Worm (Caenorhabditis elegans) whole organism, early embryonic: ENCODE measurements around the gene T25B2.2.

Experiments
- B0310.2 ChIP-seq: sonication (generic microtip); optimal IDR thresholded peaks from 2 replicates; lab custom pipeline; 2016; ENCODE audit warnings: mild to moderate bottlenecking, missing genetic modification characterization, missing compliant biosample characterization
- F13C5.2 ChIP-seq: sonication (generic microtip); optimal IDR thresholded peaks from 2 replicates; lab custom pipeline; 2017; ENCODE audit warnings: mild to moderate bottlenecking, missing genetic modification characterization, inconsistent platforms, missing compliant biosample characterization
- aly-1 ChIP-seq: sonication (generic microtip); optimal IDR thresholded peaks from 2 replicates; lab custom pipeline; 2016; ENCODE audit warnings: missing genetic modification characterization, missing compliant biosample characterization
- ama-1 ChIP-seq: fragments of 150-350 bp; optimal IDR thresholded peaks from 2 replicates; lab custom pipeline; 2014
- ceh-13 ChIP-seq: fragments of 200-800 bp; sonication (Bioruptor generic); optimal IDR thresholded peaks from 2 replicates; lab custom pipeline; 2018; ENCODE audit warnings: mild to moderate bottlenecking, missing genetic modification characterization, missing compliant biosample characterization
- ceh-36 ChIP-seq: sonication (generic microtip); optimal IDR thresholded peaks from 2 replicates; lab custom pipeline; 2016; ENCODE audit warnings: missing genetic modification characterization, inconsistent platforms, missing compliant biosample characterization
- ets-7 ChIP-seq: sonication (generic microtip); optimal IDR thresholded peaks from 2 replicates; lab custom pipeline; 2016; ENCODE audit warnings: missing genotype, missing genetic modification characterization, missing compliant biosample characterization
- flt-1 ChIP-seq: fragments of 200-800 bp; sonication (Bioruptor generic); IDR thresholded peaks from 2 replicates; pipeline ENCODE4 v1.3.6; 2022; ENCODE audit warnings: missing genetic modification characterization, missing compliant biosample characterization
- hmbx-1 ChIP-seq: sonication (generic microtip); optimal IDR thresholded peaks from 2 replicates; lab custom pipeline; 2016; ENCODE audit warnings: mild to moderate bottlenecking, missing genetic modification characterization, missing compliant biosample characterization
- hmg-4 ChIP-seq: fragments of 200-800 bp; sonication (Bioruptor generic); optimal IDR thresholded peaks from 2 replicates; lab custom pipeline; 2018; ENCODE audit warnings: mild to moderate bottlenecking, missing genetic modification characterization, missing compliant biosample characterization
- hnd-1 ChIP-seq: sonication (generic microtip); optimal IDR thresholded peaks from 2 replicates; lab custom pipeline; 2016; ENCODE audit warnings: missing genetic modification characterization, missing compliant biosample characterization
- pes-1 ChIP-seq: fragments of 200-800 bp; sonication (Bioruptor generic); IDR thresholded peaks from 2 replicates; pipeline ENCODE4 v1.3.6; 2022; ENCODE audit warnings: missing genetic modification reagents, missing genetic modification characterization, missing compliant biosample characterization
- scrt-1 ChIP-seq: fragments of 200-800 bp; sonication (Bioruptor generic); IDR thresholded peaks from 2 replicates; pipeline ENCODE4 v1.3.6; 2022; ENCODE audit warnings: missing genetic modification characterization, missing compliant biosample characterization
- sea-1 ChIP-seq: fragments of 200-800 bp; sonication (Bioruptor generic); conservative IDR thresholded peaks from 2 replicates; pipeline ENCODE4 v1.3.6; 2022; ENCODE audit warnings: missing genetic modification characterization, missing compliant biosample characterization
- tbx-11 ChIP-seq: fragments of 200-800 bp; sonication (Bioruptor generic); IDR thresholded peaks from 2 replicates; pipeline ENCODE4 v1.3.6; 2022; ENCODE audit warnings: missing genetic modification characterization, missing compliant biosample characterization
- tbx-37 ChIP-seq: fragments of 200-800 bp; sonication (Bioruptor generic); conservative IDR thresholded peaks from 2 replicates; pipeline ENCODE4 v1.3.6; 2022; ENCODE audit warnings: missing genetic modification reagents, missing genetic modification characterization, missing compliant biosample characterization
- tra-4 ChIP-seq: sonication (generic microtip); optimal IDR thresholded peaks from 2 replicates; lab custom pipeline; 2017; ENCODE audit warnings: missing genetic modification characterization, missing compliant biosample characterization

The T25B2.2 gene

ce11 chrX:6145921-6146320, 23.5 kb upstream of the T25B2.2 start:
- TF ChIP-seq tbx-11 (no peak), flt-1 (GFP tag; lab: Robert Waterston, UW) (no peak), hmg-4 (GFP tag; lab: Kevin White, UChicago) (no peak), hmbx-1 (no peak), ama-1 (lab: Kevin White, UChicago) (no peak), pes-1 (GFP tag; lab: Robert Waterston, UW) (no peak)

ce11 chrX:6150449-6150848, 19.0 kb upstream of the T25B2.2 start, which contains the start of gene tag-275:
Gene tag-275, minus strand, starts transcription at chrX:6150549.
- TF ChIP-seq B0310.2 (no peak), hmbx-1 (no peak), tra-4 (tag; lab: Kevin White, UChicago) (no peak), F13C5.2 (tag; lab: Kevin White, UChicago) (no peak), scrt-1 (no peak), tbx-11 (no peak), pes-1 (GFP tag; lab: Robert Waterston, UW) (no peak)

- TF ChIP-seq ets-7 (tag; lab: Kevin White, UChicago) (no peak), ceh-13 (GFP tag; lab: Kevin White, UChicago) (no peak), sea-1 (0 out of 2 replicates have a peak, but pooled peaks have one; percentile 28), hmg-4 (GFP tag; lab: Kevin White, UChicago) (peak; percentile 43), pes-1 (GFP tag; lab: Robert Waterston, UW) (no peak), scrt-1 (0 out of 2 replicates have a peak, but pooled peaks have one; percentile 47), tbx-37 (GFP tag; lab: Robert Waterston, UW) (no peak), ama-1 (lab: Kevin White, UChicago) (no peak), ceh-36 (no peak), F13C5.2 (tag; lab: Kevin White, UChicago) (peak; percentile 40), hnd-1 (tag; lab: Kevin White, UChicago) (no peak)
These were observed 18.4 kb upstream of the T25B2.2 start for ce11 chrX:6150949-6151519.

- TF ChIP-seq aly-1 (tag; lab: Kevin White, UChicago) (no peak), pes-1 (GFP tag; lab: Robert Waterston, UW) (no peak), ama-1 (lab: Kevin White, UChicago) (no peak), ceh-13 (GFP tag; lab: Kevin White, UChicago) (no peak), tbx-37 (GFP tag; lab: Robert Waterston, UW) (no peak), tra-4 (tag; lab: Kevin White, UChicago) (no peak), B0310.2 (no peak), ets-7 (tag; lab: Kevin White, UChicago) (no peak), F13C5.2 (tag; lab: Kevin White, UChicago) (no peak), sea-1 (no peak), ceh-36 (no peak), hmbx-1 (no peak), hnd-1 (tag; lab: Kevin White, UChicago) (no peak), scrt-1 (no peak), hmg-4 (GFP tag; lab: Kevin White, UChicago) (no peak), flt-1 (GFP tag; lab: Robert Waterston, UW) (no peak), tbx-11 (no peak)
These were observed 14.0 kb upstream of the T25B2.2 start for ce11 chrX:6155436-6155835.

ce11 chrX:6157411-6157916, 12.0 kb upstream of the T25B2.2 start:
- no peak for TF ChIP-seq ceh-13 (GFP tag; lab: Kevin White, UChicago)

- TF ChIP-seq hmbx-1 (no peak), tbx-37 (GFP tag; lab: Robert Waterston, UW) (no peak), ets-7 (tag; lab: Kevin White, UChicago) (no peak)
These were observed 9.9 kb upstream of the T25B2.2 start for ce11 chrX:6159562-6159961.

ce11 chrX:6160427-6160826, 9.0 kb upstream of the T25B2.2 start, which contains the start of gene odd-2:
Gene odd-2, minus strand, starts transcription at chrX:6160527.
- TF ChIP-seq ceh-36: no peak
- TF ChIP-seq sea-1: no peak
- no peak for TF ChIP-seq ceh-13 (GFP tag; lab: Kevin White, UChicago)
- no peak for TF ChIP-seq pes-1 (GFP tag; lab: Robert Waterston, UW)
- TF ChIP-seq flt-1 (GFP tag; lab: Robert Waterston, UW): no peak
- no peak for TF ChIP-seq tbx-37 (GFP tag; lab: Robert Waterston, UW)
- TF ChIP-seq ama-1 (lab: Kevin White, UChicago): no peak
- no peak for TF ChIP-seq tra-4 (tag; lab: Kevin White, UChicago)
- no peak for TF ChIP-seq aly-1 (tag; lab: Kevin White, UChicago)
- TF ChIP-seq scrt-1: no peak
- TF ChIP-seq hmbx-1: no peak
- TF ChIP-seq hmg-4 (GFP tag; lab: Kevin White, UChicago): no peak
- TF ChIP-seq tbx-11: no peak
- TF ChIP-seq ets-7 (tag; lab: Kevin White, UChicago): no peak
- TF ChIP-seq B0310.2: no peak
- no peak for TF ChIP-seq hnd-1 (tag; lab: Kevin White, UChicago)
- TF ChIP-seq F13C5.2 (tag; lab: Kevin White, UChicago): no peak

- TF ChIP-seq tra-4 (tag; lab: Kevin White, UChicago): no peak
- no peak for TF ChIP-seq flt-1 (GFP tag; lab: Robert Waterston, UW)
- TF ChIP-seq hmbx-1: no peak
- no peak for TF ChIP-seq pes-1 (GFP tag; lab: Robert Waterston, UW)
- no peak for TF ChIP-seq ceh-36
- no peak for TF ChIP-seq hnd-1 (tag; lab: Kevin White, UChicago)
These were observed 7.4 kb upstream of the T25B2.2 start for ce11 chrX:6162037-6162436.
